Worm (Caenorhabditis elegans) whole organism, midembryonic: Measurements from ENCODE around the gene C10G8.3.

ENCODE experiments used
- flt-1 ChIP-seq: fragments of 200-800 bp; sonication (Bioruptor generic); IDR thresholded peaks from 2 replicates; pipeline ENCODE4 v1.3.6; 2022; ENCODE audit warnings: missing genetic modification characterization, missing compliant biosample characterization
- klf-2 ChIP-seq: fragments of 200-800 bp; sonication (Bioruptor generic); conservative IDR thresholded peaks from 2 replicates; pipeline ENCODE4 v1.3.6; 2022; ENCODE audit warnings: missing genetic modification reagents, missing genetic modification characterization, missing compliant biosample characterization
- med-1 ChIP-seq: sonication (generic microtip); optimal IDR thresholded peaks from 2 replicates; lab custom pipeline; 2017; ENCODE audit warnings: missing genetic modification characterization, mild to moderate bottlenecking, missing compliant biosample characterization, antibody characterized with exemption, missing genetic modification reagents; ENCODE audit not compliant: insufficient read depth
- ref-1 ChIP-seq: fragments of 200-800 bp; sonication (Bioruptor generic); conservative IDR thresholded peaks from 2 replicates; pipeline ENCODE4 v1.3.6; 2022; ENCODE audit warnings: missing genetic modification reagents, missing genetic modification characterization, missing compliant biosample characterization
- ztf-23 ChIP-seq: fragments of 200-800 bp; sonication (Bioruptor generic); IDR thresholded peaks from 2 replicates; pipeline ENCODE4 v1.3.6; 2022; ENCODE audit warnings: missing genetic modification reagents, missing genetic modification characterization, missing compliant biosample characterization
- ztf-29 ChIP-seq: fragments of 200-800 bp; sonication (Bioruptor generic); IDR thresholded peaks from 2 replicates; pipeline ENCODE4 v1.3.6; 2022; ENCODE audit warnings: missing genetic modification reagents, missing genetic modification characterization, missing compliant biosample characterization

ce11 chrV:5273241-5273640 lies 39.3 kb upstream of the C10G8.3 start:
- TF ChIP-seq flt-1 (GFP tag; lab: Robert Waterston, UW) (no peak), ref-1 (no peak), med-1 (GFP tag; lab: Kevin White, UChicago) (no peak), ztf-29 (GFP tag; lab: Robert Waterston, UW) (no peak), klf-2 (GFP tag; lab: Robert Waterston, UW) (no peak), ztf-23 (GFP tag; lab: Robert Waterston, UW) (no peak)
